Worm (Caenorhabditis elegans) whole organism, late embryonic: ENCODE data around the gene hlh-6.

ENCODE experiments used
- C08G9.2 ChIP-seq: sonication (generic microtip); optimal IDR thresholded peaks from 2 replicates; lab custom pipeline; 2016; ENCODE audit warnings: mild to moderate bottlenecking, missing genetic modification characterization, moderate library complexity, missing compliant biosample characterization
- C38D4.7 ChIP-seq: fragments of 200-800 bp; sonication (Bioruptor generic); optimal IDR thresholded peaks from 2 replicates; lab custom pipeline; 2018; ENCODE audit warnings: mild to moderate bottlenecking, missing genetic modification characterization, moderate library complexity, missing compliant biosample characterization
- K09A11.1 ChIP-seq: sonication (generic microtip); optimal IDR thresholded peaks from 2 replicates; lab custom pipeline; 2017; ENCODE audit warnings: antibody characterized with exemption, mild to moderate bottlenecking, missing genetic modification characterization, missing compliant biosample characterization; ENCODE audit not compliant: insufficient read depth
- T23F11.4 ChIP-seq: fragments of 200-800 bp; sonication (Bioruptor generic); optimal IDR thresholded peaks from 2 replicates; lab custom pipeline; 2018; ENCODE audit warnings: mild to moderate bottlenecking, missing genetic modification characterization, missing compliant biosample characterization
- Y22D7AL.16 ChIP-seq: sonication (generic microtip); optimal IDR thresholded peaks from 2 replicates; lab custom pipeline; 2016; ENCODE audit warnings: missing genetic modification characterization, missing compliant biosample characterization
- ahr-1 ChIP-seq: sonication (generic microtip); optimal IDR thresholded peaks from 2 replicates; lab custom pipeline; 2016; ENCODE audit warnings: missing genetic modification characterization, missing compliant biosample characterization
- ceh-2 ChIP-seq: sonication (generic microtip); optimal IDR thresholded peaks from 2 replicates; lab custom pipeline; 2016; ENCODE audit warnings: missing genotype, missing genetic modification characterization, missing compliant biosample characterization
- ceh-22 ChIP-seq: sonication (generic microtip); optimal IDR thresholded peaks from 2 replicates; lab custom pipeline; 2017; ENCODE audit warnings: missing biosample characterization, missing genetic modification characterization
- ceh-24 ChIP-seq: sonication (generic microtip); optimal IDR thresholded peaks from 2 replicates; lab custom pipeline; 2016; ENCODE audit warnings: mild to moderate bottlenecking, missing genetic modification characterization, missing compliant biosample characterization
- ceh-30 ChIP-seq: fragments of 150-350 bp; optimal IDR thresholded peaks from 2 replicates; lab custom pipeline; 2014; ENCODE audit warnings: missing biosample characterization, missing genetic modification characterization
- ceh-31 ChIP-seq: sonication (generic microtip); optimal IDR thresholded peaks from 2 replicates; lab custom pipeline; 2016; ENCODE audit warnings: missing genetic modification characterization, missing compliant biosample characterization
- ceh-34 ChIP-seq: sonication (generic microtip); optimal IDR thresholded peaks from 2 replicates; lab custom pipeline; 2016; ENCODE audit warnings: mild to moderate bottlenecking, missing genetic modification characterization, missing compliant biosample characterization
- ceh-45 ChIP-seq: fragments of 200-800 bp; sonication (Bioruptor generic); IDR thresholded peaks from 2 replicates; pipeline ENCODE4 v1.3.6; 2022; ENCODE audit warnings: missing genetic modification reagents, missing genetic modification characterization, missing compliant biosample characterization
- ceh-48 ChIP-seq: sonication (generic microtip); optimal IDR thresholded peaks from 2 replicates; lab custom pipeline; 2016; ENCODE audit warnings: missing genetic modification characterization, inconsistent platforms, missing compliant biosample characterization
- ceh-6 ChIP-seq: fragments of 200-800 bp; sonication (Bioruptor generic); optimal IDR thresholded peaks from 2 replicates; lab custom pipeline; 2018; ENCODE audit warnings: mild to moderate bottlenecking, missing genetic modification characterization, missing compliant biosample characterization
- dmd-4 ChIP-seq: sonication (generic microtip); optimal IDR thresholded peaks from 2 replicates; lab custom pipeline; 2016; ENCODE audit warnings: borderline replicate concordance, missing genetic modification characterization, missing compliant biosample characterization
- fkh-6 ChIP-seq: sonication (generic microtip); optimal IDR thresholded peaks from 2 replicates; lab custom pipeline; 2016; ENCODE audit warnings: missing genetic modification characterization, missing compliant biosample characterization
- gmeb-2 ChIP-seq: sonication (generic microtip); optimal IDR thresholded peaks from 2 replicates; lab custom pipeline; 2016; ENCODE audit warnings: missing genetic modification characterization, inconsistent platforms, missing compliant biosample characterization
- hlh-13 ChIP-seq: fragments of 200-800 bp; sonication (Bioruptor generic); optimal IDR thresholded peaks from 2 replicates; lab custom pipeline; 2018; ENCODE audit warnings: mild to moderate bottlenecking, missing genetic modification characterization, missing compliant biosample characterization
- hlh-30 ChIP-seq: sonication (generic microtip); optimal IDR thresholded peaks from 2 replicates; lab custom pipeline; 2017; ENCODE audit warnings: antibody characterized with exemption, missing genetic modification characterization, missing compliant biosample characterization; ENCODE audit not compliant: insufficient read depth
- hlh-8 ChIP-seq: sonication (generic microtip); optimal IDR thresholded peaks from 2 replicates; lab custom pipeline; 2016; ENCODE audit warnings: missing genotype, missing genetic modification characterization, missing compliant biosample characterization
- nfya-1 ChIP-seq: sonication (generic microtip); optimal IDR thresholded peaks from 2 replicates; lab custom pipeline; 2017; ENCODE audit warnings: missing genetic modification characterization, mild to moderate bottlenecking, missing compliant biosample characterization, antibody characterized with exemption, moderate library complexity
- nhr-232 ChIP-seq: sonication (generic microtip); optimal IDR thresholded peaks from 2 replicates; lab custom pipeline; 2016; ENCODE audit warnings: missing genetic modification characterization, missing compliant biosample characterization
- npax-4 ChIP-seq: sonication (generic microtip); optimal IDR thresholded peaks from 2 replicates; lab custom pipeline; 2016; ENCODE audit warnings: missing genetic modification characterization, missing compliant biosample characterization
- pat-9 ChIP-seq: fragments of 200-800 bp; sonication (Bioruptor generic); optimal IDR thresholded peaks from 2 replicates; lab custom pipeline; 2018; ENCODE audit warnings: mild to moderate bottlenecking, missing genetic modification characterization, moderate library complexity, missing compliant biosample characterization
- pax-1 ChIP-seq: fragments of 150-350 bp; optimal IDR thresholded peaks from 2 replicates; lab custom pipeline; 2014; ENCODE audit warnings: missing biosample characterization, missing genetic modification characterization
- pha-4 ChIP-seq: fragments of 150-350 bp; optimal IDR thresholded peaks from 2 replicates; lab custom pipeline; 2018; ENCODE audit warnings: missing biosample characterization, missing genetic modification reagents, missing genetic modification characterization
- pqm-1 ChIP-seq: sonication (generic microtip); optimal IDR thresholded peaks from 2 replicates; lab custom pipeline; 2016; ENCODE audit warnings: missing genetic modification characterization, missing compliant biosample characterization
- pros-1 ChIP-seq: fragments of 150-350 bp; optimal IDR thresholded peaks from 2 replicates; lab custom pipeline; 2014; ENCODE audit warnings: missing biosample characterization, missing genetic modification reagents, missing genetic modification characterization
- ref-2 ChIP-seq: sonication (generic microtip); optimal IDR thresholded peaks from 2 replicates; lab custom pipeline; 2016; ENCODE audit warnings: missing genetic modification characterization, missing compliant biosample characterization
- sdc-2 ChIP-seq: sonication (generic microtip); optimal IDR thresholded peaks from 2 replicates; lab custom pipeline; 2016; ENCODE audit warnings: missing genotype, missing genetic modification characterization, missing compliant biosample characterization
- sox-2 ChIP-seq: fragments of 200-800 bp; sonication (Bioruptor generic); IDR thresholded peaks from 2 replicates; pipeline ENCODE4 v1.3.6; 2022; ENCODE audit warnings: missing genetic modification reagents, missing genetic modification characterization, missing compliant biosample characterization
- syd-9 ChIP-seq: sonication (generic microtip); optimal IDR thresholded peaks from 2 replicates; lab custom pipeline; 2016; ENCODE audit warnings: mild to moderate bottlenecking, missing genetic modification characterization, moderate library complexity, missing compliant biosample characterization
- ttx-3 ChIP-seq: sonication (generic microtip); optimal IDR thresholded peaks from 2 replicates; lab custom pipeline; 2016; ENCODE audit warnings: missing genetic modification reagents, missing genetic modification characterization, missing compliant biosample characterization
- unc-3 ChIP-seq, 2 experiments: fragments of 200-800 bp in 1 of 2; sonication (Bioruptor generic) in 1 of 2; sonication (generic microtip) in 1 of 2; conservative IDR thresholded peaks in 1 of 2; optimal IDR thresholded peaks in 1 of 2; 2 replicates each; pipeline versions ENCODE4 v1.3.6 to Lab custom; 2016 to 2022; ENCODE audit warnings: missing compliant biosample characterization in 2 of 2, missing genetic modification characterization in 2 of 2, missing genetic modification reagents in 1 of 2
- unc-42 ChIP-seq: sonication (generic microtip); optimal IDR thresholded peaks from 2 replicates; lab custom pipeline; 2016; ENCODE audit warnings: missing genotype, missing genetic modification characterization, missing compliant biosample characterization
- unc-86 ChIP-seq: sonication (generic microtip); optimal IDR thresholded peaks from 2 replicates; lab custom pipeline; 2016; ENCODE audit warnings: missing genetic modification characterization, missing compliant biosample characterization
- ztf-16 ChIP-seq: sonication (generic microtip); optimal IDR thresholded peaks from 2 replicates; lab custom pipeline; 2017; ENCODE audit warnings: missing genetic modification characterization, missing compliant biosample characterization

Gene hlh-6

ce11 chrII:9606485-9607036 is 8.1 kb downstream of the hlh-6 start:
- TF ChIP-seq nhr-232 (no peak), pat-9 (no peak), C08G9.2 (no peak), ceh-31 (tag; lab: Kevin White, UChicago) (no peak), unc-3 (GFP tag; conservative IDR thresholded peaks at IDR 0.05; lab: Robert Waterston, UW) (no peak), unc-3 (tag; optimal IDR thresholded peaks at IDR 0.05; lab: Kevin White, UChicago) (no peak)

- TF ChIP-seq dmd-4 (tag; lab: Kevin White, UChicago) (no peak), ceh-22 (no peak), fkh-6 (tag; lab: Kevin White, UChicago) (no peak), hlh-30 (tag; lab: Kevin White, UChicago) (no peak), pros-1 (tag; lab: Kevin White, UChicago) (no peak), Y22D7AL.16 (tag; lab: Kevin White, UChicago) (no peak), ref-2 (no peak), C08G9.2 (no peak), pax-1 (no peak)
Observed at ce11 chrII:9605954-9606353, 8.7 kb downstream of the hlh-6 start.

- TF ChIP-seq gmeb-2 (tag; lab: Kevin White, UChicago) (no peak), ceh-24 (tag; lab: Kevin White, UChicago) (no peak), ztf-16 (tag; lab: Kevin White, UChicago) (no peak), unc-3 (GFP tag; conservative IDR thresholded peaks at IDR 0.05; lab: Robert Waterston, UW) (no peak), unc-3 (tag; optimal IDR thresholded peaks at IDR 0.05; lab: Kevin White, UChicago) (no peak), ceh-45 (GFP tag; lab: Robert Waterston, UW) (no peak)
Observed at ce11 chrII:9605336-9605735, 9.3 kb downstream of the hlh-6 start, which contains the start of gene nhr-19. TSS of gene nhr-19 (minus strand) at chrII:9605526.

ce11 chrII:9604685-9605084 is 9.9 kb downstream of the hlh-6 start:
- no peak for TF ChIP-seq pax-1
- TF ChIP-seq ref-2, result no peak
- TF ChIP-seq ceh-24 (tag; lab: Kevin White, UChicago), result no peak
- TF ChIP-seq unc-86 (tag; lab: Kevin White, UChicago), result no peak
- TF ChIP-seq nfya-1, result no peak
- TF ChIP-seq ceh-48 (tag; lab: Kevin White, UChicago), result no peak
- no peak for TF ChIP-seq ceh-30 (tag; lab: Kevin White, UChicago)
- TF ChIP-seq C38D4.7 (GFP tag; lab: Kevin White, UChicago), result no peak
- no peak for TF ChIP-seq ceh-2 (tag; lab: Kevin White, UChicago)
- no peak for TF ChIP-seq syd-9 (tag; lab: Kevin White, UChicago)
- no peak for TF ChIP-seq T23F11.4 (GFP tag; lab: Kevin White, UChicago)
- TF ChIP-seq, all 69 proteins: peak for 0

ce11 chrII:9604063-9604462 is 10.6 kb downstream of the hlh-6 start:
- no peak for TF ChIP-seq hlh-13 (GFP tag; lab: Kevin White, UChicago)
- no peak for TF ChIP-seq K09A11.1
- no peak for TF ChIP-seq ttx-3 (tag; lab: Kevin White, UChicago)
- TF ChIP-seq hlh-8, result no peak
- TF ChIP-seq fkh-6 (tag; lab: Kevin White, UChicago), result no peak
- TF ChIP-seq pha-4 (tag; lab: Kevin White, UChicago), result no peak
- TF ChIP-seq ahr-1 (tag; lab: Kevin White, UChicago), result no peak
- TF ChIP-seq ceh-22, result no peak
- no peak for TF ChIP-seq unc-42
- TF ChIP-seq pax-1, result no peak
- no peak for TF ChIP-seq pqm-1 (tag; lab: Kevin White, UChicago)
- no peak for TF ChIP-seq sdc-2 (tag; lab: Kevin White, UChicago)
- TF ChIP-seq ceh-34 (tag; lab: Kevin White, UChicago), result no peak
- TF ChIP-seq npax-4, result no peak
- TF ChIP-seq ceh-24 (tag; lab: Kevin White, UChicago), result no peak
- TF ChIP-seq ceh-6, result no peak
- TF ChIP-seq sox-2, result no peak
